Fruit fly (Drosophila melanogaster) whole organism, embryonic: Measurements from ENCODE around the gene lgs.

Source experiments
- Ada2b ChIP-seq: fragments of 200-800 bp; sonication (Bioruptor generic); IDR thresholded peaks from 2 replicates; pipeline ENCODE4 v1.3.6; 2022; ENCODE audit warnings: missing biosample characterization, missing genetic modification characterization
- B-H1 ChIP-seq: fragments of 200-800 bp; sonication (Bioruptor generic); IDR thresholded peaks from 3 replicates; pipeline ENCODE4 v1.3.6; 2022; ENCODE audit warnings: missing biosample characterization, missing genetic modification characterization
- CG10321 ChIP-seq: fragments of 200-800 bp; sonication (Bioruptor generic); IDR thresholded peaks from 2 replicates; pipeline ENCODE4 v1.3.6; 2022; ENCODE audit warnings: missing biosample characterization, missing genetic modification characterization
- CG10959 ChIP-seq: fragments of 200-800 bp; sonication (Bioruptor generic); IDR thresholded peaks from 2 replicates; pipeline ENCODE4 v1.3.6; 2022; ENCODE audit warnings: missing biosample characterization, missing genetic modification characterization
- CG11093 ChIP-seq: fragments of 200-800 bp; sonication (Bioruptor generic); IDR thresholded peaks from 3 replicates; pipeline ENCODE4 v1.3.6; 2022; ENCODE audit warnings: missing biosample characterization, missing genetic modification characterization
- CG11247 ChIP-seq: fragments of 200-800 bp; sonication (Bioruptor generic); IDR thresholded peaks from 2 replicates; pipeline ENCODE4 v1.3.6; 2022; ENCODE audit warnings: missing biosample characterization, missing genetic modification characterization
- CG11695 ChIP-seq: fragments of 200-800 bp; sonication (Bioruptor generic); IDR thresholded peaks from 3 replicates; pipeline ENCODE4 v1.3.6; 2022; ENCODE audit warnings: missing biosample characterization, missing genetic modification characterization
- CG12236 ChIP-seq: fragments of 200-800 bp; sonication (Bioruptor generic); optimal IDR thresholded peaks from 2 replicates; lab custom pipeline; 2016; ENCODE audit warnings: missing biosample characterization, missing genetic modification characterization
- CG1233 ChIP-seq: fragments of 200-800 bp; sonication (Bioruptor generic); optimal IDR thresholded peaks from 4 replicates; lab custom pipeline; 2018; ENCODE audit warnings: missing biosample characterization, mild to moderate bottlenecking, missing genetic modification characterization
- CG12942 ChIP-seq: fragments of 200-800 bp; sonication (Bioruptor generic); optimal IDR thresholded peaks from 3 replicates; lab custom pipeline; 2016; ENCODE audit warnings: missing biosample characterization, missing genetic modification characterization
- CG13424 ChIP-seq: fragments of 200-800 bp; sonication (Bioruptor generic); optimal IDR thresholded peaks from 2 replicates; lab custom pipeline; 2019; ENCODE audit warnings: missing biosample characterization, mild to moderate bottlenecking, missing genetic modification characterization, moderate library complexity
- CG13624 ChIP-seq: fragments of 200-800 bp; sonication (Bioruptor generic); optimal IDR thresholded peaks from 2 replicates; lab custom pipeline; 2016; ENCODE audit warnings: missing biosample characterization, missing genetic modification characterization
- CG14860 ChIP-seq: fragments of 200-800 bp; sonication (Bioruptor generic); IDR thresholded peaks from 3 replicates; pipeline ENCODE4 v1.3.6; 2022; ENCODE audit warnings: missing biosample characterization, missing genetic modification characterization; ENCODE audit not compliant: partially characterized antibody
- CG17359 ChIP-seq: fragments of 200-800 bp; sonication (Bioruptor generic); optimal IDR thresholded peaks from 3 replicates; lab custom pipeline; 2018; ENCODE audit warnings: missing biosample characterization, mild to moderate bottlenecking, missing genetic modification characterization, moderate library complexity
- CG4617 ChIP-seq: fragments of 200-800 bp; sonication (Bioruptor generic); optimal IDR thresholded peaks from 3 replicates; lab custom pipeline; 2016; ENCODE audit warnings: missing biosample characterization, missing genetic modification characterization, borderline replicate concordance
- CG6683 ChIP-seq: fragments of 200-800 bp; sonication (Bioruptor generic); optimal IDR thresholded peaks from 2 replicates; lab custom pipeline; 2017; ENCODE audit warnings: missing biosample characterization, mild to moderate bottlenecking, missing genetic modification characterization, missing genetic modification reagents
- CG6765 ChIP-seq: fragments of 200-800 bp; sonication (Bioruptor generic); optimal IDR thresholded peaks from 3 replicates; lab custom pipeline; 2017; ENCODE audit warnings: missing biosample characterization, mild to moderate bottlenecking, missing genetic modification characterization
- CG7372 ChIP-seq: fragments of 200-800 bp; sonication (Bioruptor generic); IDR thresholded peaks from 2 replicates; pipeline ENCODE4 v1.3.6; 2022; ENCODE audit warnings: missing biosample characterization, missing genetic modification characterization
- CG8944 ChIP-seq: fragments of 200-800 bp; sonication (Bioruptor generic); optimal IDR thresholded peaks from 3 replicates; lab custom pipeline; 2016; ENCODE audit warnings: missing biosample characterization, missing genetic modification characterization
- D ChIP-seq, 2 experiments: fragments of 200-800 bp in 1 of 2; fragments of >200 bp in 1 of 2; sonication (Bioruptor generic) in 1 of 2; optimal IDR thresholded peaks; 2 replicates in 1 of 2; 3 replicates in 1 of 2; lab custom pipeline; 2017; ENCODE audit warnings: mild to moderate bottlenecking in 1 of 2, missing biosample characterization in 1 of 2, missing genetic modification characterization in 1 of 2, missing genetic modification reagents in 1 of 2
- E2f2 ChIP-seq: fragments of 200-800 bp; sonication (Bioruptor generic); IDR thresholded peaks from 2 replicates; pipeline ENCODE4 v1.3.6; 2022; ENCODE audit warnings: missing biosample characterization, missing genetic modification characterization
- ERR ChIP-seq: fragments of 200-800 bp; sonication (Bioruptor generic); optimal IDR thresholded peaks from 2 replicates; lab custom pipeline; 2016; ENCODE audit warnings: missing biosample characterization, missing genetic modification characterization
- HLH3B ChIP-seq: fragments of 200-800 bp; sonication (Bioruptor generic); IDR thresholded peaks from 2 replicates; pipeline ENCODE4 v1.3.6; 2022; ENCODE audit warnings: missing biosample characterization, missing genetic modification characterization
- Hmx ChIP-seq: fragments of 200-800 bp; sonication (Bioruptor generic); optimal IDR thresholded peaks from 2 replicates; lab custom pipeline; 2016; ENCODE audit warnings: missing biosample characterization, missing genetic modification characterization
- Mad ChIP-seq: fragments of 200-800 bp; sonication (Bioruptor generic); optimal IDR thresholded peaks from 2 replicates; lab custom pipeline; 2016; ENCODE audit warnings: missing biosample characterization, missing genetic modification characterization
- NC2α ChIP-seq: fragments of 200-800 bp; sonication (Bioruptor generic); optimal IDR thresholded peaks from 2 replicates; lab custom pipeline; 2016; ENCODE audit warnings: missing biosample characterization, missing genetic modification characterization
- Neu2 ChIP-seq: fragments of 200-800 bp; sonication (Bioruptor generic); optimal IDR thresholded peaks from 3 replicates; lab custom pipeline; 2016; ENCODE audit warnings: missing biosample characterization, missing genetic modification characterization, borderline replicate concordance
- NfI ChIP-seq: fragments of 200-800 bp; sonication (Bioruptor generic); optimal IDR thresholded peaks from 3 replicates; lab custom pipeline; 2018; ENCODE audit warnings: missing biosample characterization, mild to moderate bottlenecking, missing genetic modification characterization, moderate library complexity
- Opbp ChIP-seq: fragments of 200-800 bp; sonication (Bioruptor generic); IDR thresholded peaks from 3 replicates; pipeline ENCODE4 v1.3.6; 2022; ENCODE audit warnings: missing biosample characterization, missing genetic modification characterization; ENCODE audit not compliant: partially characterized antibody
- Optix ChIP-seq: fragments of 200-800 bp; sonication (Bioruptor generic); IDR thresholded peaks from 3 replicates; pipeline ENCODE4 v1.3.6; 2022; ENCODE audit warnings: missing biosample characterization, missing genetic modification characterization
- Ptx1 ChIP-seq: fragments of 200-800 bp; sonication (Bioruptor generic); IDR thresholded peaks from 2 replicates; pipeline ENCODE4 v1.3.6; 2022; ENCODE audit warnings: missing biosample characterization, missing genetic modification characterization
- aop ChIP-seq: fragments of 200-800 bp; sonication (Bioruptor generic); IDR thresholded peaks from 2 replicates; pipeline ENCODE4 v1.3.6; 2022; ENCODE audit warnings: missing biosample characterization, missing genetic modification characterization
- bcd ChIP-seq: fragments of 200-800 bp; sonication (Bioruptor generic); optimal IDR thresholded peaks from 2 replicates; lab custom pipeline; 2017; ENCODE audit warnings: missing biosample characterization, mild to moderate bottlenecking, missing genetic modification characterization
- en ChIP-seq: fragments of 200-800 bp; sonication (Bioruptor generic); optimal IDR thresholded peaks from 2 replicates; lab custom pipeline; 2016; ENCODE audit warnings: missing biosample characterization, missing genetic modification characterization
- fd64A ChIP-seq: fragments of 200-800 bp; sonication (Bioruptor generic); optimal IDR thresholded peaks from 3 replicates; lab custom pipeline; 2018; ENCODE audit warnings: missing biosample characterization, mild to moderate bottlenecking, missing genetic modification characterization
- hb ChIP-seq: fragments of 200-800 bp; sonication (Bioruptor generic); IDR thresholded peaks from 3 replicates; pipeline ENCODE4 v1.3.6; 2022; ENCODE audit warnings: missing biosample characterization, missing genetic modification characterization; ENCODE audit not compliant: partially characterized antibody
- lola ChIP-seq, 3 experiments: fragments of >200 bp in 2 of 3; fragments of 200-800 bp in 1 of 3; sonication (Bioruptor generic) in 1 of 3; optimal IDR thresholded peaks; 2 replicates each; lab custom pipeline; 2017 to 2019; ENCODE audit warnings: missing biosample characterization in 3 of 3, missing genetic modification characterization in 3 of 3, mild to moderate bottlenecking in 1 of 3, moderate library complexity in 1 of 3
- luna ChIP-seq: fragments of 200-800 bp; sonication (Bioruptor generic); optimal IDR thresholded peaks from 2 replicates; lab custom pipeline; 2016; ENCODE audit warnings: missing biosample characterization, missing genetic modification characterization
- nau ChIP-seq: fragments of 200-800 bp; sonication (Bioruptor generic); optimal IDR thresholded peaks from 3 replicates; lab custom pipeline; 2017; ENCODE audit warnings: missing biosample characterization, mild to moderate bottlenecking, missing genetic modification characterization, missing genetic modification reagents
- odd ChIP-seq: fragments of 200-800 bp; sonication (Bioruptor generic); optimal IDR thresholded peaks from 2 replicates; lab custom pipeline; 2017; ENCODE audit warnings: missing biosample characterization, mild to moderate bottlenecking, missing genetic modification characterization
- onecut ChIP-seq: fragments of 200-800 bp; sonication (Bioruptor generic); IDR thresholded peaks from 2 replicates; pipeline ENCODE4 v1.3.6; 2022; ENCODE audit warnings: missing biosample characterization, missing genetic modification characterization
- repo ChIP-seq: fragments of 200-800 bp; sonication (Bioruptor generic); optimal IDR thresholded peaks from 2 replicates; lab custom pipeline; 2016; ENCODE audit warnings: missing biosample characterization, missing genetic modification characterization
- salm ChIP-seq: fragments of 200-800 bp; sonication (Bioruptor generic); optimal IDR thresholded peaks from 2 replicates; lab custom pipeline; 2018; ENCODE audit warnings: missing biosample characterization, mild to moderate bottlenecking, missing genetic modification characterization
- sc ChIP-seq, 3 experiments: fragments of >200 bp in 2 of 3; fragments of 200-800 bp in 1 of 3; sonication (Bioruptor generic) in 1 of 3; optimal IDR thresholded peaks; 2 replicates in 2 of 3; 3 replicates in 1 of 3; lab custom pipeline; 2017; ENCODE audit warnings: mild to moderate bottlenecking in 1 of 3, missing biosample characterization in 1 of 3, missing genetic modification characterization in 1 of 3, missing genetic modification reagents in 1 of 3
- sd ChIP-seq: fragments of 200-800 bp; sonication (Bioruptor generic); optimal IDR thresholded peaks from 3 replicates; lab custom pipeline; 2018; ENCODE audit warnings: missing biosample characterization, mild to moderate bottlenecking, missing genetic modification characterization, moderate library complexity
- sima ChIP-seq: fragments of 200-800 bp; sonication (Bioruptor generic); optimal IDR thresholded peaks from 2 replicates; lab custom pipeline; 2016; ENCODE audit warnings: missing biosample characterization, missing genetic modification characterization
- sqz ChIP-seq: fragments of 200-800 bp; sonication (Bioruptor generic); optimal IDR thresholded peaks from 3 replicates; lab custom pipeline; 2018; ENCODE audit warnings: missing biosample characterization, mild to moderate bottlenecking, missing genetic modification characterization
- tx ChIP-seq: fragments of 200-800 bp; sonication (Bioruptor generic); optimal IDR thresholded peaks from 2 replicates; lab custom pipeline; 2016; ENCODE audit warnings: missing biosample characterization, missing genetic modification characterization
- zen2 ChIP-seq: fragments of 200-800 bp; sonication (Bioruptor generic); IDR thresholded peaks from 3 replicates; pipeline ENCODE4 v1.3.6; 2022; ENCODE audit warnings: missing biosample characterization, missing genetic modification characterization; ENCODE audit not compliant: partially characterized antibody
- zf30C ChIP-seq: fragments of 200-800 bp; sonication (Bioruptor generic); optimal IDR thresholded peaks from 3 replicates; lab custom pipeline; 2018; ENCODE audit warnings: missing biosample characterization, mild to moderate bottlenecking, missing genetic modification characterization

lgs gene

DNA sequence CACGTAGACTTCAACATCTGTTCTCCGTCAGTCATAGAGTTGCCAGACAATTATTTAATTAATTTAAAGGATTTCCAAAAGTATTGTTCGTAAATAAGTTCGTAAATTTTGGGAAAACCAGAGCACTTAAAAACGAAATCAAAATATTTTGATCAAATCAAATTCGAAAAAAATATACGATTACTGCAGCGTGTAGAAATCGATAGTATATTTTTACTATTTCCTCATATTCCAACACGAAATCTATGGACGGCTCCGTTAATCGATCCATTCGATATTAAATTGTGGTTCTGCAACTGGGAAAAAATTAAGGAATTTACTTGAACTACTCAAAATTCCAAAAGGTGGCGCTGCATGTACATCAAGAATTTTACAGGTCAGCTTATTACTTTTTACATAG is 42.7 kb upstream of the lgs start (continued):
- no peak for TF ChIP-seq B-H1 (GFP tag; lab: Robert Waterston, UW)
- peak; percentile 47 for TF ChIP-seq CG8944 (GFP tag; lab: Kevin White, UChicago)
- peak; percentile 56 for TF ChIP-seq luna (GFP tag; lab: Kevin White, UChicago)
- no peak for TF ChIP-seq Ada2b
- TF ChIP-seq CG13424 (tag; lab: Kevin White, UChicago): peak; percentile 38
- TF ChIP-seq E2f2 (GFP tag; lab: Robert Waterston, UW): peak; percentile 84
- no peak for TF ChIP-seq Optix
- TF ChIP-seq sqz: no peak
- TF ChIP-seq Mad (GFP tag; lab: Kevin White, UChicago): no peak
- TF ChIP-seq CG11093 (GFP tag; lab: Robert Waterston, UW): no peak
- no peak for TF ChIP-seq HLH3B (GFP tag; lab: Robert Waterston, UW)
- TF ChIP-seq Opbp: peak; percentile 95; the same call in 2 of the 3 replicates
- TF ChIP-seq sc (optimal IDR thresholded peaks at IDR 0.05; lab: Kevin White, UChicago): no peak
- no peak for TF ChIP-seq sc (GFP tag; optimal IDR thresholded peaks at IDR 0.05; lab: Kevin White, UChicago)
- no peak for TF ChIP-seq CG6765 (GFP tag; lab: Kevin White, UChicago)
- TF ChIP-seq Ptx1 (GFP tag; lab: Robert Waterston, UW): no peak; the same call in 1 of the 2 replicates
- peak; percentile 39 for TF ChIP-seq ERR (GFP tag; lab: Kevin White, UChicago)
- TF ChIP-seq tx (GFP tag; lab: Kevin White, UChicago): peak; percentile 43
- TF ChIP-seq CG11695 (GFP tag; lab: Robert Waterston, UW): 0 out of 3 replicates have a peak, but pooled peaks have one; percentile 30
- TF ChIP-seq repo (GFP tag; lab: Kevin White, UChicago): peak; percentile 1
- TF ChIP-seq salm (tag; lab: Kevin White, UChicago): no peak
- no peak for TF ChIP-seq fd64A (GFP tag; lab: Kevin White, UChicago)
- TF ChIP-seq sima: no peak
- TF ChIP-seq Hmx: no peak
- peak; percentile 58 for TF ChIP-seq bcd (GFP tag; lab: Kevin White, UChicago)
- peak; percentile 14 for TF ChIP-seq CG12942
- no peak for TF ChIP-seq aop (GFP tag; lab: Robert Waterston, UW)
- no peak for TF ChIP-seq zf30C (GFP tag; lab: Kevin White, UChicago)
- TF ChIP-seq Neu2 (GFP tag; lab: Kevin White, UChicago): no peak
- TF ChIP-seq nau (GFP tag; lab: Kevin White, UChicago): no peak
- 0 out of 2 replicates have a peak, but pooled peaks have one; percentile 18 for TF ChIP-seq CG7372 (GFP tag; lab: Robert Waterston, UW)
- no peak for TF ChIP-seq en (GFP tag; lab: Kevin White, UChicago)
- TF ChIP-seq CG4617 (GFP tag; lab: Kevin White, UChicago): peak; percentile 8
- peak; percentile 93 for TF ChIP-seq CG14860 (GFP tag; lab: Robert Waterston, UW)
- TF ChIP-seq sd (tag; lab: Kevin White, UChicago): peak; percentile 99
- TF ChIP-seq hb (GFP tag; lab: Robert Waterston, UW): no peak; the same call in 1 of the 3 replicates
- no peak for TF ChIP-seq CG11247
- no peak for TF ChIP-seq CG1233 (GFP tag; lab: Kevin White, UChicago)
- no peak for TF ChIP-seq NC2α (GFP tag; lab: Kevin White, UChicago)
- TF ChIP-seq D (optimal IDR thresholded peaks at IDR 0.05; lab: Kevin White, UChicago): no peak
- no peak for TF ChIP-seq D (GFP tag; optimal IDR thresholded peaks at IDR 0.05; lab: Kevin White, UChicago)
- TF ChIP-seq CG13624 (GFP tag; lab: Kevin White, UChicago): peak; percentile 65
- peak; percentile 39 for TF ChIP-seq onecut
- no peak for TF ChIP-seq odd (GFP tag; lab: Kevin White, UChicago)
- peak; percentile 15 for TF ChIP-seq CG12236 (GFP tag; lab: Kevin White, UChicago)
- TF ChIP-seq zen2 (GFP tag; lab: Robert Waterston, UW): no peak; the same call in 2 of the 3 replicates
- TF ChIP-seq lola (GFP tag; optimal IDR thresholded peaks at IDR 0.05; lab: Kevin White, UChicago): peak in 1 of 3 experiments; percentile 21
- peak; percentile 47 for TF ChIP-seq CG17359
- no peak for TF ChIP-seq CG10321 (GFP tag; lab: Robert Waterston, UW)
- peak; percentile 42 for TF ChIP-seq NfI
- TF ChIP-seq CG10959 (GFP tag; lab: Robert Waterston, UW): no peak
- no peak for TF ChIP-seq CG6683
